Worm (Caenorhabditis elegans) whole organism, late embryonic: ENCODE measurements around the gene T07C4.3.

ENCODE experiments used
- C38D4.7 ChIP-seq: fragments of 200-800 bp; sonication (Bioruptor generic); optimal IDR thresholded peaks from 2 replicates; lab custom pipeline; 2018; ENCODE audit warnings: mild to moderate bottlenecking, missing genetic modification characterization, moderate library complexity, missing compliant biosample characterization
- K02D7.2 ChIP-seq: sonication (generic microtip); optimal IDR thresholded peaks from 2 replicates; lab custom pipeline; 2017; ENCODE audit warnings: mild to moderate bottlenecking, missing genetic modification characterization, missing compliant biosample characterization
- ama-1 ChIP-seq: fragments of 150-350 bp; optimal IDR thresholded peaks from 2 replicates; lab custom pipeline; 2014
- ceh-14 ChIP-seq: sonication (generic microtip); optimal IDR thresholded peaks from 2 replicates; lab custom pipeline; 2016; ENCODE audit warnings: missing genotype, missing genetic modification characterization, missing compliant biosample characterization
- ceh-18 ChIP-seq: sonication (generic microtip); optimal IDR thresholded peaks from 2 replicates; lab custom pipeline; 2016; ENCODE audit warnings: missing genetic modification characterization, missing compliant biosample characterization
- ceh-2 ChIP-seq: sonication (generic microtip); optimal IDR thresholded peaks from 2 replicates; lab custom pipeline; 2016; ENCODE audit warnings: missing genotype, missing genetic modification characterization, missing compliant biosample characterization
- ceh-24 ChIP-seq: sonication (generic microtip); optimal IDR thresholded peaks from 2 replicates; lab custom pipeline; 2016; ENCODE audit warnings: mild to moderate bottlenecking, missing genetic modification characterization, missing compliant biosample characterization
- ceh-30 ChIP-seq: fragments of 150-350 bp; optimal IDR thresholded peaks from 2 replicates; lab custom pipeline; 2014; ENCODE audit warnings: missing biosample characterization, missing genetic modification characterization
- ceh-31 ChIP-seq: sonication (generic microtip); optimal IDR thresholded peaks from 2 replicates; lab custom pipeline; 2016; ENCODE audit warnings: missing genetic modification characterization, missing compliant biosample characterization
- ceh-34 ChIP-seq: sonication (generic microtip); optimal IDR thresholded peaks from 2 replicates; lab custom pipeline; 2016; ENCODE audit warnings: mild to moderate bottlenecking, missing genetic modification characterization, missing compliant biosample characterization
- ceh-48 ChIP-seq: sonication (generic microtip); optimal IDR thresholded peaks from 2 replicates; lab custom pipeline; 2016; ENCODE audit warnings: missing genetic modification characterization, inconsistent platforms, missing compliant biosample characterization
- ceh-6 ChIP-seq: fragments of 200-800 bp; sonication (Bioruptor generic); optimal IDR thresholded peaks from 2 replicates; lab custom pipeline; 2018; ENCODE audit warnings: mild to moderate bottlenecking, missing genetic modification characterization, missing compliant biosample characterization
- ceh-9 ChIP-seq: sonication (generic microtip); optimal IDR thresholded peaks from 2 replicates; lab custom pipeline; 2016; ENCODE audit warnings: mild to moderate bottlenecking, missing genetic modification characterization, inconsistent platforms, missing compliant biosample characterization
- dve-1 ChIP-seq: sonication (generic microtip); optimal IDR thresholded peaks from 2 replicates; lab custom pipeline; 2017; ENCODE audit warnings: antibody characterized with exemption, mild to moderate bottlenecking, missing genetic modification characterization, missing compliant biosample characterization
- elt-4 ChIP-seq: sonication (generic microtip); optimal IDR thresholded peaks from 2 replicates; lab custom pipeline; 2016; ENCODE audit warnings: missing genetic modification characterization, missing compliant biosample characterization
- ets-4 ChIP-seq: sonication (generic microtip); optimal IDR thresholded peaks from 2 replicates; lab custom pipeline; 2016; ENCODE audit warnings: missing genetic modification characterization, missing compliant biosample characterization
- eyg-1 ChIP-seq: sonication (generic microtip); optimal IDR thresholded peaks from 2 replicates; lab custom pipeline; 2016; ENCODE audit warnings: missing genotype, missing genetic modification characterization, missing compliant biosample characterization
- fkh-10 ChIP-seq: fragments of 150-350 bp; optimal IDR thresholded peaks from 2 replicates; lab custom pipeline; 2014; ENCODE audit warnings: missing biosample characterization, missing genetic modification reagents, missing genetic modification characterization
- fkh-6 ChIP-seq: sonication (generic microtip); optimal IDR thresholded peaks from 2 replicates; lab custom pipeline; 2016; ENCODE audit warnings: missing genetic modification characterization, missing compliant biosample characterization
- hlh-30 ChIP-seq: sonication (generic microtip); optimal IDR thresholded peaks from 2 replicates; lab custom pipeline; 2017; ENCODE audit warnings: antibody characterized with exemption, missing genetic modification characterization, missing compliant biosample characterization; ENCODE audit not compliant: insufficient read depth
- hlh-6 ChIP-seq: sonication (generic microtip); optimal IDR thresholded peaks from 2 replicates; lab custom pipeline; 2016; ENCODE audit warnings: missing genotype, missing genetic modification characterization, missing compliant biosample characterization
- hlh-8 ChIP-seq: sonication (generic microtip); optimal IDR thresholded peaks from 2 replicates; lab custom pipeline; 2016; ENCODE audit warnings: missing genotype, missing genetic modification characterization, missing compliant biosample characterization
- lin-11 ChIP-seq: fragments of 200-800 bp; sonication (Bioruptor generic); optimal IDR thresholded peaks from 2 replicates; lab custom pipeline; 2018; ENCODE audit warnings: mild to moderate bottlenecking, missing genetic modification characterization, missing compliant biosample characterization
- nfya-1 ChIP-seq: sonication (generic microtip); optimal IDR thresholded peaks from 2 replicates; lab custom pipeline; 2017; ENCODE audit warnings: missing genetic modification characterization, mild to moderate bottlenecking, missing compliant biosample characterization, antibody characterized with exemption, moderate library complexity
- nhr-232 ChIP-seq: sonication (generic microtip); optimal IDR thresholded peaks from 2 replicates; lab custom pipeline; 2016; ENCODE audit warnings: missing genetic modification characterization, missing compliant biosample characterization
- odd-2 ChIP-seq: sonication (generic microtip); optimal IDR thresholded peaks from 2 replicates; lab custom pipeline; 2017; ENCODE audit warnings: antibody characterized with exemption, mild to moderate bottlenecking, missing genetic modification characterization, missing compliant biosample characterization
- pros-1 ChIP-seq: fragments of 150-350 bp; optimal IDR thresholded peaks from 2 replicates; lab custom pipeline; 2014; ENCODE audit warnings: missing biosample characterization, missing genetic modification reagents, missing genetic modification characterization
- ref-2 ChIP-seq: sonication (generic microtip); optimal IDR thresholded peaks from 2 replicates; lab custom pipeline; 2016; ENCODE audit warnings: missing genetic modification characterization, missing compliant biosample characterization
- rnt-1 ChIP-seq: sonication (generic microtip); optimal IDR thresholded peaks from 2 replicates; lab custom pipeline; 2016; ENCODE audit warnings: missing genetic modification characterization, missing compliant biosample characterization
- sox-2 ChIP-seq: fragments of 200-800 bp; sonication (Bioruptor generic); IDR thresholded peaks from 2 replicates; pipeline ENCODE4 v1.3.6; 2022; ENCODE audit warnings: missing genetic modification reagents, missing genetic modification characterization, missing compliant biosample characterization
- tbx-2 ChIP-seq: sonication (generic microtip); optimal IDR thresholded peaks from 2 replicates; lab custom pipeline; 2016; ENCODE audit warnings: missing genetic modification characterization, missing compliant biosample characterization
- ttx-3 ChIP-seq: sonication (generic microtip); optimal IDR thresholded peaks from 2 replicates; lab custom pipeline; 2016; ENCODE audit warnings: missing genetic modification reagents, missing genetic modification characterization, missing compliant biosample characterization
- unc-3 ChIP-seq, 2 experiments: fragments of 200-800 bp in 1 of 2; sonication (Bioruptor generic) in 1 of 2; sonication (generic microtip) in 1 of 2; conservative IDR thresholded peaks in 1 of 2; optimal IDR thresholded peaks in 1 of 2; 2 replicates each; pipeline versions ENCODE4 v1.3.6 to Lab custom; 2016 to 2022; ENCODE audit warnings: missing compliant biosample characterization in 2 of 2, missing genetic modification characterization in 2 of 2, missing genetic modification reagents in 1 of 2
- unc-42 ChIP-seq: sonication (generic microtip); optimal IDR thresholded peaks from 2 replicates; lab custom pipeline; 2016; ENCODE audit warnings: missing genotype, missing genetic modification characterization, missing compliant biosample characterization
- unc-86 ChIP-seq: sonication (generic microtip); optimal IDR thresholded peaks from 2 replicates; lab custom pipeline; 2016; ENCODE audit warnings: missing genetic modification characterization, missing compliant biosample characterization
- zip-5 ChIP-seq: sonication (generic microtip); optimal IDR thresholded peaks from 2 replicates; lab custom pipeline; 2016; ENCODE audit warnings: missing genetic modification characterization, missing compliant biosample characterization

The T07C4.3 gene

DNA sequence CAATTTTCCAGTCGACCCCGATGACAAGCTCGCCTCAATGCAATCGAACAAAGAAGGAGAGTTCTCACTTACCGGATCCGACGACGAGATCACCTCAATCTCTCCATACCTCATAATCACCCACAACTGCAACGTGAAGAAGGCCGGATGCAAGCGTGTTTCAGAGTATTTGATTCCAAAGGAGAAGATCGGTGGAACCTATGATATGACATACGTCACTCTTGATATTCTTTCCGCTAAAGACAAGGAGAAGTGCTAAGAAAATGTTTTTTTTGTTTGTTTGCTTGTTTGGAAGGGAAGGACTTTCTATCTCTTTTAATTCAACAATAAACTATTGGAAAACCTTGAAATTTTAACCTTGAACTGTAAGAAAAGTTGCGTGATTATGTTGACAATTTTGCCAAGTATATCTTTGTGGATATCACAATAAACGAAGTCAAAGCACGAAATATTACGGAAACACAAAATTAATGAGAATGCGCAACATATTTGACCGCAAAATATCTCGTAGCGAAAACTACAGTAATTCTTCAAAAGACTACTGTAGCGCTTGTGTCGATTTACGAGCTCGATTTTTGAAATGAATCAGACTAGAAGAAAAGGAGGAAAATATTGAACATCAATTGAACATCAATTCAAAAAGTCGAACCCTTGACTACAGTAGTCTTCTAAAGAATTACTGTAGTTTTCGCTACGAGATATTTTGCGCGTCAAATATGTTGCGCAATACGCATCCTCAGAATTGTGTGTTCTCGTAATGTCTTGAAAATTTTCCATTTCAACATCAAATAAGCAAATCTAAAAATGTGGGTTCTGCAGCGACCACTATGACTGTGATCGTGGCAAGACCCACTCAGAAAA lies 12.7 kb upstream of the T07C4.3 start:
- TF ChIP-seq fkh-6 (tag; lab: Kevin White, UChicago): no peak
- no peak for TF ChIP-seq ceh-31 (tag; lab: Kevin White, UChicago)
- TF ChIP-seq fkh-10: no peak
- no peak for TF ChIP-seq pros-1 (tag; lab: Kevin White, UChicago)
- TF ChIP-seq hlh-30 (tag; lab: Kevin White, UChicago): no peak
- no peak for TF ChIP-seq K02D7.2
- TF ChIP-seq ceh-24: no peak
- TF ChIP-seq rnt-1 (tag; lab: Kevin White, UChicago): no peak
- no peak for TF ChIP-seq dve-1 (tag; lab: Kevin White, UChicago)
- no peak for TF ChIP-seq sox-2 (GFP tag; lab: Robert Waterston, UW)
- TF ChIP-seq ceh-9 (tag; lab: Kevin White, UChicago): no peak
- no peak for TF ChIP-seq ceh-18 (tag; lab: Kevin White, UChicago)
- TF ChIP-seq hlh-8 (tag; lab: Kevin White, UChicago): no peak

DNA sequence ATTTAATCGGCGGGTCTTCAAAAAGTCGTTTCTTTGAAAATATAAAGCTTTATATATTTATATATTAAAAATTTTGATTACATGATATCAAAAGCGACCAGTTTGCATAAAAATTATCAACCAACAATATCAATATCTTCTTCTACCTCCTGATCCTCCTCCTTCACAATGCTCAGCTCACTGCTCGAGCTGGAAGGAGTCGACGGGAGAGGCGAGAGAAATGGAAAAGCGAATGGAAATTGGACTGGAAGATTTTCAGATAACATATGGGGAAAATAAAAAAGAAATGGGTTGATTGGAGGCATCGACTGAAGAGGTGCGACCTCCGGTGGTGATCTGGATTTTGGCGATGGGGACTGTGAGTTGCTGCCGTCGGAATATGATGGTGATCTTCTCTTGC lies 12.0 kb upstream of the T07C4.3 start:
- TF ChIP-seq hlh-8 (tag; lab: Kevin White, UChicago) (no peak), ceh-24 (no peak), ceh-2 (tag; lab: Kevin White, UChicago) (no peak), ref-2 (no peak), ceh-9 (tag; lab: Kevin White, UChicago) (no peak), nfya-1 (tag; lab: Kevin White, UChicago) (no peak), K02D7.2 (no peak), ceh-30 (tag; lab: Kevin White, UChicago) (no peak), ceh-14 (tag; lab: Kevin White, UChicago) (no peak), ceh-6 (no peak), C38D4.7 (GFP tag; lab: Kevin White, UChicago) (no peak), lin-11 (tag; lab: Kevin White, UChicago) (no peak), elt-4 (tag; lab: Kevin White, UChicago) (no peak)

DNA sequence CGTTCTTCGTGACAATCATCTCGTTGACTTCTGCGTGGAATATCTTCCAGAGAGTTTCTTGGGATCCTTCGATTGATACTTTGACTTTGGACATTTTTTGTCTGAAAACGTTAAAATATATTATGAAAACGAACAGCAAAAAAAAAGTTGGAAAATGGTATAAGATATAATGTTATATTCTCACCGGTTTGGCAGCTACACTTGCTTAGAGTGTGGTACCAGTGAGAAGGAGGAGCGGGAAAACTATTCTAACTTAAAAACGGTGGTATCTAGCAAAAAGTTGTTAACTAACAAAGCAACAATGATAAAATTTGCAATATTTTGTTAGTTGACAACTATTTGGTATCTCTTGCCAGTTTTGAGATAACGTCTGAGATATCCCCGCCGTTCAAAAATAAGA lies 10.2 kb upstream of the T07C4.3 start, which contains the start of gene tbx-9:
tbx-9 (minus strand) TSS at position 101 of the 400 bp plus-strand sequence.
- TF ChIP-seq unc-42 (tag; lab: Kevin White, UChicago) (no peak), zip-5 (tag; lab: Kevin White, UChicago) (no peak), ets-4 (tag; lab: Kevin White, UChicago) (no peak), ceh-48 (no peak)

DNA sequence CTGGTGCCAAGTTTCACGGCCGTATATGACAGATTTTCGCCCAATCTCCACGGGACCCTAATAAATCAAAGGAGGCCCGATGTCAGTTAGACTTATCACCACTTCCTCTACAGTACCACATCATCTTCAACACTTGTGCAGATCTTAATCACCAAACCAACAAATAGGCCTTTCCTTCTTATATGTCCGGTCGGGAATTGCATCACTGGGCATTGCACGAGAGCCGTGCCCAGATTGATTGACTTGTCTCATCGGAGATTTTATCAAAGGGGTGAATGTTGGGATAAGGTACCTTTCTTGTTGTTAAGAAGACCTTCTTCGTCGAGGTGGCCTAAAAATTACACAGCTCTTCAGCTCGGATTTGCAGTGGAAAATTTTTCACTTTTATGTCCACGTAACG lies 7.2 kb upstream of the T07C4.3 start:
- TF ChIP-seq hlh-6 (tag; lab: Kevin White, UChicago) (no peak), tbx-2 (no peak), ceh-34 (tag; lab: Kevin White, UChicago) (no peak), nhr-232 (tag; lab: Kevin White, UChicago) (no peak), ttx-3 (tag; lab: Kevin White, UChicago) (no peak)

DNA sequence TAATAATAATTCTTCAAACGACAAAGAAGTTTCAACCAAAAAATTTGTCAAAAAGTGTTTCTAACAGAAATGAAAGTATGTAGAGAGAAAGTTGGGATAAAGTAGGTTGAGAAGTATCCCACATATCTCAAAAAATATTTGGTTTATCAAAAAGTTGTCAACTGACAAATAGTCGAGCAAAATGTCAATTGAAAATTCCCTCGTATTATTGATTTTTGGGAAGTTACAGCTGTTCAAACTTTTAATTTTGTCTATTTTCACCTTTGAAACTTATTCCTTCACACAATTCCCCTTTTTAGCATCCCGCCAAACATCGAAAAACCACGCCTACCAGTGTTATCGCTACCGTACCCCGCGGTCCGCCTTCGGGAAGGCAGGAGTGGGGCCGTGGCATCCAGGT lies 4.9 kb upstream of the T07C4.3 start, which contains the start of gene tbx-8:
tbx-8 (plus strand) TSS at position 301 of the 400 bp plus-strand sequence.
- no peak for TF ChIP-seq unc-86 (tag; lab: Kevin White, UChicago)
- TF ChIP-seq lin-11 (tag; lab: Kevin White, UChicago): no peak
- TF ChIP-seq odd-2: no peak
- no peak for TF ChIP-seq K02D7.2
- TF ChIP-seq ama-1 (lab: Kevin White, UChicago): no peak
- TF ChIP-seq sox-2 (GFP tag; lab: Robert Waterston, UW): no peak
- TF ChIP-seq unc-3 (GFP tag; conservative IDR thresholded peaks at IDR 0.05; lab: Robert Waterston, UW): no peak
- no peak for TF ChIP-seq unc-3 (tag; optimal IDR thresholded peaks at IDR 0.05; lab: Kevin White, UChicago)
- no peak for TF ChIP-seq hlh-6 (tag; lab: Kevin White, UChicago)
- TF ChIP-seq eyg-1 (tag; lab: Kevin White, UChicago): no peak
